Fruit fly (Drosophila melanogaster): ENCODE data around the gene Ref1.

Gene Ref1

DNA sequence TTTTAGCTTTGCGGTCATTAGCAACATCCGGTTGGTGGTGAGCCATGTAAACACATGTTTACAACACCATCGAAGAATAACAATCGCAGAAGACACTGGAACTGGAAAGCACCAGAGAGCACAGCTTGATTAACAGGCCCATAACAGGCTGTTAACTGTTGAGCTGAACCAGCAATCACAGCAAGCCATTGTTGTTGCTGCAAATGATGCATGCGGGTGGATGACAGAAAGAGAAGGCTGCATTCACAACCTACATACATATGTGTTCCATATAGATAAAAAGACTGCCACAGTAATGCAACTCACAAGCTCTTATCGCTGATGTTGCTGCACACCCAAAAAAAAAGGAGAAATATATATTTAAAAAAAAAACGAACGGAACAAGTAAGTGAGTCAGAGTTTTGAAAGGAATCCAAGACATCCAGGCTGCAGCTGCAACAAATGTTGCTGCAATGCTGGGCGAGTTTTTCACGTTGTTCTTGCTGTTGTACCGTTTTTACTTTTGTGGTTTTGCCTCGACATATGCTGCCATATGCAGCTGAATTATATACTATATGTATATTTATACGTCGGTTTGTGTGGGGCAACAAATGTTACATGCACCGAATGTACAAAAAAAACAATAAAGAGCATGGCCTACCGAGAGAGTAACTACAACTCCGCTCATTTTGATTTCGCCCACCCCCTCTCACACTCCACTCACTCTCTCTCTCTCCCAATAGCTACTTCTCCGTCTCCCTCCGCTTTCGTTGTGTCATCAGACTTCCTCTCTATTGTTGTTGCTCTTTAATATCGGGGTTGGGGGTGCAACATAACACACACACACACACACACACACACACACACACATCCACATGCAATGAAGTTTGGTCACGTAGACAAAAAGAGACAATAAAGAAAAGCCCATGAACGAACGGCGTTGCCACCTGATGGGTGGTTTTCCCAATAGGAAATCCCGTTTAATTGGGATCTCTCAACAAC, 23.0 kb upstream of the Ref1 start (continued):
- TF ChIP-seq slou (GFP tag; optimal IDR thresholded peaks at IDR 0.05), result no peak
- TF ChIP-seq CG6254 (GFP tag; optimal IDR thresholded peaks at IDR 0.05), result peak; percentile 4
- TF ChIP-seq cato (GFP tag; optimal IDR thresholded peaks at IDR 0.05; ENCODE audit: borderline replicate concordance), result no peak
- TF ChIP-seq ro (GFP tag; IDR thresholded peaks at IDR 0.05), result no peak
- TF ChIP-seq CG16863 (GFP tag; optimal IDR thresholded peaks at IDR 0.05), result no peak
- no peak for TF ChIP-seq CG3281 (GFP tag; optimal IDR thresholded peaks at IDR 0.05)
- no peak for TF ChIP-seq toy (GFP tag; IDR thresholded peaks at IDR 0.05)
- no peak for TF ChIP-seq en (GFP tag; optimal IDR thresholded peaks at IDR 0.05)
- TF ChIP-seq kay (GFP tag; optimal IDR thresholded peaks at IDR 0.05), result no peak
- TF ChIP-seq bigmax (GFP tag; optimal IDR thresholded peaks at IDR 0.05), result no peak
- TF ChIP-seq Usf (GFP tag; optimal IDR thresholded peaks at IDR 0.05), result no peak
- no peak for TF ChIP-seq CG34224 (GFP tag; IDR thresholded peaks at IDR 0.05; ENCODE audit: partially characterized antibody)
- no peak for TF ChIP-seq nmo (GFP tag; optimal IDR thresholded peaks at IDR 0.05)
- TF ChIP-seq CG9797 (GFP tag; optimal IDR thresholded peaks at IDR 0.05), result no peak
- peak; percentile 17 for TF ChIP-seq CG3163 (GFP tag; optimal IDR thresholded peaks at IDR 0.05)
- TF ChIP-seq Hand (GFP tag; optimal IDR thresholded peaks at IDR 0.05), result no peak
- TF ChIP-seq CG12071 (GFP tag; optimal IDR thresholded peaks at IDR 0.05), result no peak
- TF ChIP-seq CG12942 (GFP tag; optimal IDR thresholded peaks at IDR 0.05), result no peak
- TF ChIP-seq CG11085 (GFP tag; IDR thresholded peaks at IDR 0.05), result no peak
- no peak for TF ChIP-seq Side (GFP tag; optimal IDR thresholded peaks at IDR 0.05)
- TF ChIP-seq CG1233 (GFP tag; optimal IDR thresholded peaks at IDR 0.05), result no peak
- TF ChIP-seq CG7372 (GFP tag; IDR thresholded peaks at IDR 0.05), result no peak
- no peak for TF ChIP-seq emc (GFP tag; optimal IDR thresholded peaks at IDR 0.05)
- no peak for TF ChIP-seq CG43689 (GFP tag; IDR thresholded peaks at IDR 0.05)
- TF ChIP-seq CG4707 (GFP tag; optimal IDR thresholded peaks at IDR 0.05), result peak; percentile 42
- TF ChIP-seq CG2199 (GFP tag; IDR thresholded peaks at IDR 0.05), result peak; percentile 86; the same call in 1 of the 3 replicates
- no peak for TF ChIP-seq CG12659 (GFP tag; optimal IDR thresholded peaks at IDR 0.05)
- TF ChIP-seq pros (GFP tag; optimal IDR thresholded peaks at IDR 0.05), result peak; percentile 83
- no peak for TF ChIP-seq B-H1 (GFP tag; IDR thresholded peaks at IDR 0.05)
- TF ChIP-seq org-1 (GFP tag; optimal IDR thresholded peaks at IDR 0.05), result no peak
- no peak for TF ChIP-seq CG17361 (GFP tag; IDR thresholded peaks at IDR 0.05)
- no peak; the same call in 1 of the 2 replicates for TF ChIP-seq stc (GFP tag; IDR thresholded peaks at IDR 0.05)
- TF ChIP-seq chn (GFP tag; optimal IDR thresholded peaks at IDR 0.05), result no peak
- TF ChIP-seq jumu (GFP tag; optimal IDR thresholded peaks at IDR 0.05), result no peak
- TF ChIP-seq CG7786 (GFP tag; optimal IDR thresholded peaks at IDR 0.05), result no peak
- no peak for TF ChIP-seq rib (GFP tag; IDR thresholded peaks at IDR 0.05)
- TF ChIP-seq CG9437 (GFP tag; optimal IDR thresholded peaks at IDR 0.05), result no peak
- TF ChIP-seq D19A (tag; optimal IDR thresholded peaks at IDR 0.05), result no peak
- TF ChIP-seq NC2β (GFP tag; optimal IDR thresholded peaks at IDR 0.05), result no peak
- no peak for TF ChIP-seq unpg (GFP tag; optimal IDR thresholded peaks at IDR 0.05)
- no peak for TF ChIP-seq CG30020 (tag; optimal IDR thresholded peaks at IDR 0.05)
- no peak for TF ChIP-seq tll (GFP tag; optimal IDR thresholded peaks at IDR 0.05)
- no peak for TF ChIP-seq NK7.1 (GFP tag; optimal IDR thresholded peaks at IDR 0.05)
- no peak for TF ChIP-seq CG4854 (GFP tag; optimal IDR thresholded peaks at IDR 0.05)
- TF ChIP-seq z (GFP tag; IDR thresholded peaks at IDR 0.05), result peak; percentile 78
- TF ChIP-seq az2 (GFP tag; optimal IDR thresholded peaks at IDR 0.05), result no peak
- TF ChIP-seq CG3995 (GFP tag; optimal IDR thresholded peaks at IDR 0.05), result no peak
- TF ChIP-seq CG15073 (GFP tag; optimal IDR thresholded peaks at IDR 0.05), result no peak
- TF ChIP-seq Hr39 (optimal IDR thresholded peaks at IDR 0.05), result no peak
- peak; percentile 89 for TF ChIP-seq gcm (GFP tag; optimal IDR thresholded peaks at IDR 0.05)

Data from whole organism, embryonic.